Worm (Caenorhabditis elegans) whole organism, mixed stage, embryonic: ENCODE data around the gene Y39A1A.2.

ENCODE experiments used
- M03D4.4 ChIP-seq: sonication (generic microtip); optimal IDR thresholded peaks from 2 replicates; lab custom pipeline; 2017; ENCODE audit warnings: mild to moderate bottlenecking, missing genetic modification characterization, missing compliant biosample characterization
- bed-3 ChIP-seq: fragments of 200-800 bp; sonication (Bioruptor generic); optimal IDR thresholded peaks from 3 replicates; lab custom pipeline; 2018; ENCODE audit warnings: mild to moderate bottlenecking, missing genetic modification characterization, moderate library complexity, missing compliant biosample characterization
- blmp-1 ChIP-seq: fragments of 150-350 bp; optimal IDR thresholded peaks from 2 replicates; lab custom pipeline; 2014; ENCODE audit warnings: missing biosample characterization, missing genetic modification characterization
- ceh-39 ChIP-seq: fragments of 150-350 bp; optimal IDR thresholded peaks from 2 replicates; lab custom pipeline; 2014; ENCODE audit warnings: missing biosample characterization, missing genetic modification characterization
- ceh-43 ChIP-seq: fragments of 200-800 bp; sonication (Bioruptor generic); optimal IDR thresholded peaks from 2 replicates; lab custom pipeline; 2018; ENCODE audit warnings: mild to moderate bottlenecking, missing genetic modification characterization, moderate library complexity, missing compliant biosample characterization
- ceh-83 ChIP-seq: fragments of 200-800 bp; sonication (Bioruptor generic); optimal IDR thresholded peaks from 2 replicates; lab custom pipeline; 2018; ENCODE audit warnings: mild to moderate bottlenecking, missing genetic modification characterization, missing compliant biosample characterization
- ces-1 ChIP-seq: fragments of 150-350 bp; optimal IDR thresholded peaks from 2 replicates; lab custom pipeline; 2014; ENCODE audit warnings: missing biosample characterization, missing genetic modification reagents, missing genetic modification characterization
- cnd-1 ChIP-seq: fragments of 200-800 bp; sonication (Bioruptor generic); optimal IDR thresholded peaks from 2 replicates; lab custom pipeline; 2018; ENCODE audit warnings: mild to moderate bottlenecking, missing genetic modification characterization, missing compliant biosample characterization
- drap-1 ChIP-seq: fragments of 200-800 bp; sonication (Bioruptor generic); optimal IDR thresholded peaks from 3 replicates; lab custom pipeline; 2018; ENCODE audit warnings: mild to moderate bottlenecking, missing genetic modification characterization, missing compliant biosample characterization
- elt-1 ChIP-seq: sonication (generic microtip); optimal IDR thresholded peaks from 2 replicates; lab custom pipeline; 2017; ENCODE audit warnings: missing genetic modification characterization, mild to moderate bottlenecking, missing compliant biosample characterization, antibody characterized with exemption, moderate library complexity, borderline replicate concordance; ENCODE audit not compliant: insufficient read depth
- elt-3 ChIP-seq: fragments of 150-350 bp; optimal IDR thresholded peaks from 2 replicates; lab custom pipeline; 2014; ENCODE audit warnings: missing biosample characterization, missing genetic modification characterization
- flh-1 ChIP-seq: fragments of 200-800 bp; sonication (Bioruptor generic); optimal IDR thresholded peaks from 2 replicates; lab custom pipeline; 2018; ENCODE audit warnings: mild to moderate bottlenecking, missing genetic modification characterization, moderate library complexity, missing compliant biosample characterization
- ham-2 ChIP-seq: fragments of 200-800 bp; sonication (Bioruptor generic); optimal IDR thresholded peaks from 2 replicates; lab custom pipeline; 2018; ENCODE audit warnings: mild to moderate bottlenecking, missing genetic modification characterization, missing compliant biosample characterization
- hlh-1 ChIP-seq: fragments of 150-350 bp; optimal IDR thresholded peaks from 2 replicates; lab custom pipeline; 2014; ENCODE audit warnings: missing biosample characterization, missing genetic modification reagents, missing genetic modification characterization
- lin-13 ChIP-seq: fragments of 150-350 bp; optimal IDR thresholded peaks from 2 replicates; lab custom pipeline; 2014; ENCODE audit warnings: missing biosample characterization, missing genetic modification characterization
- lin-32 ChIP-seq: fragments of 200-800 bp; sonication (Bioruptor generic); optimal IDR thresholded peaks from 2 replicates; lab custom pipeline; 2018; ENCODE audit warnings: mild to moderate bottlenecking, missing genetic modification characterization, missing compliant biosample characterization
- lsy-2 ChIP-seq: fragments of 150-350 bp; optimal IDR thresholded peaks from 2 replicates; lab custom pipeline; 2014; ENCODE audit warnings: missing biosample characterization, missing genetic modification characterization
- mab-5 ChIP-seq: fragments of 150-350 bp; optimal IDR thresholded peaks from 2 replicates; lab custom pipeline; 2014; ENCODE audit warnings: missing biosample characterization, missing genetic modification characterization
- mep-1 ChIP-seq: fragments of 150-350 bp; optimal IDR thresholded peaks from 2 replicates; lab custom pipeline; 2017; ENCODE audit warnings: missing biosample characterization, missing genetic modification reagents, missing genetic modification characterization, inconsistent platforms
- mls-2 ChIP-seq: sonication (generic microtip); optimal IDR thresholded peaks from 2 replicates; lab custom pipeline; 2016; ENCODE audit warnings: mild to moderate bottlenecking, missing genetic modification characterization, moderate library complexity, missing compliant biosample characterization
- nhr-12 ChIP-seq: fragments of 150-350 bp; optimal IDR thresholded peaks from 2 replicates; lab custom pipeline; 2014; ENCODE audit warnings: missing biosample characterization, missing genetic modification characterization
- nhr-2 ChIP-seq: fragments of 150-350 bp; optimal IDR thresholded peaks from 2 replicates; lab custom pipeline; 2014; ENCODE audit warnings: missing biosample characterization, missing genetic modification characterization
- nhr-237 ChIP-seq: fragments of 150-350 bp; optimal IDR thresholded peaks from 2 replicates; lab custom pipeline; 2014; ENCODE audit warnings: missing biosample characterization, missing genetic modification characterization
- nhr-28 ChIP-seq: fragments of 150-350 bp; optimal IDR thresholded peaks from 2 replicates; lab custom pipeline; 2014; ENCODE audit warnings: missing biosample characterization, missing genetic modification characterization
- nhr-76 ChIP-seq: sonication (generic microtip); optimal IDR thresholded peaks from 2 replicates; lab custom pipeline; 2017; ENCODE audit warnings: missing biosample characterization, missing genetic modification characterization
- pha-4 ChIP-seq: fragments of 150-350 bp; optimal IDR thresholded peaks from 2 replicates; lab custom pipeline; 2018; ENCODE audit warnings: missing biosample characterization, missing genetic modification reagents, missing genetic modification characterization
- sem-2 ChIP-seq: fragments of 200-800 bp; sonication (Bioruptor generic); optimal IDR thresholded peaks from 2 replicates; lab custom pipeline; 2018; ENCODE audit warnings: mild to moderate bottlenecking, missing genetic modification characterization, missing compliant biosample characterization
- snpc-4 ChIP-seq: fragments of 150-350 bp; optimal IDR thresholded peaks from 2 replicates; lab custom pipeline; 2014; ENCODE audit warnings: missing biosample characterization, missing genetic modification characterization
- sptf-1 ChIP-seq: sonication (generic microtip); optimal IDR thresholded peaks from 2 replicates; lab custom pipeline; 2017; ENCODE audit warnings: mild to moderate bottlenecking, missing genetic modification characterization, moderate library complexity, missing compliant biosample characterization
- tbx-8 ChIP-seq: fragments of 200-800 bp; sonication (Bioruptor generic); optimal IDR thresholded peaks from 2 replicates; lab custom pipeline; 2018; ENCODE audit warnings: mild to moderate bottlenecking, missing genetic modification characterization, moderate library complexity, missing compliant biosample characterization
- unc-120 ChIP-seq: sonication (generic microtip); optimal IDR thresholded peaks from 2 replicates; lab custom pipeline; 2017; ENCODE audit warnings: missing genetic modification characterization, missing compliant biosample characterization; ENCODE audit not compliant: poor library complexity, severe bottlenecking
- unc-39 ChIP-seq: fragments of 150-350 bp; optimal IDR thresholded peaks from 2 replicates; lab custom pipeline; 2014; ENCODE audit warnings: missing biosample characterization, missing genetic modification characterization
- unc-62 ChIP-seq: fragments of 150-350 bp; optimal IDR thresholded peaks from 2 replicates; lab custom pipeline; 2014; ENCODE audit warnings: missing biosample characterization, missing genetic modification reagents, missing genetic modification characterization
- zip-8 ChIP-seq: fragments of 150-350 bp; optimal IDR thresholded peaks from 2 replicates; lab custom pipeline; 2014; ENCODE audit warnings: missing biosample characterization, missing genetic modification characterization
- ztf-11 ChIP-seq: fragments of 150-350 bp; optimal IDR thresholded peaks from 2 replicates; lab custom pipeline; 2014; ENCODE audit warnings: missing biosample characterization, missing genetic modification characterization

Y39A1A.2 gene

ce11 chrIII:10631870-10632509 is 28.6 kb upstream of the Y39A1A.2 start:
- TF ChIP-seq unc-62, result no peak

- no peak for TF ChIP-seq unc-120 (tag; lab: Kevin White, UChicago)
These were observed 26.4 kb upstream of the Y39A1A.2 start for ce11 chrIII:10629795-10630194.

- TF ChIP-seq ztf-11 (tag; lab: Kevin White, UChicago) (no peak), mab-5 (no peak), lin-13 (tag; lab: Kevin White, UChicago) (no peak), elt-3 (tag; lab: Kevin White, UChicago) (no peak), pha-4 (tag; lab: Kevin White, UChicago) (no peak)
These were observed 25.7 kb upstream of the Y39A1A.2 start, which contains the start of gene swt-4 for ce11 chrIII:10629043-10629442. Gene swt-4, minus strand, starts transcription at chrIII:10629143.

ce11 chrIII:10628360-10628759 is 25.0 kb upstream of the Y39A1A.2 start:
- TF ChIP-seq lin-32 (no peak), drap-1 (no peak), nhr-28 (tag; lab: Kevin White, UChicago) (no peak), ces-1 (GFP tag; lab: Kevin White, UChicago) (peak; percentile 39), nhr-12 (tag; lab: Kevin White, UChicago) (no peak), hlh-1 (tag; lab: Kevin White, UChicago) (peak; percentile 14), bed-3 (GFP tag; lab: Kevin White, UChicago) (no peak), ceh-43 (GFP tag; lab: Kevin White, UChicago) (no peak), cnd-1 (no peak)

- peak; percentile 90 for TF ChIP-seq sptf-1 (tag; lab: Kevin White, UChicago)
- TF ChIP-seq sem-2 (GFP tag; lab: Kevin White, UChicago), result peak; percentile 80
- TF ChIP-seq elt-1 (tag; lab: Kevin White, UChicago), result no peak
- TF ChIP-seq mab-5, result no peak
- TF ChIP-seq bed-3 (GFP tag; lab: Kevin White, UChicago), result peak; percentile 50
- peak; percentile 54 for TF ChIP-seq ham-2
- TF ChIP-seq ces-1 (GFP tag; lab: Kevin White, UChicago), result no peak
- peak; percentile 81 for TF ChIP-seq drap-1
- TF ChIP-seq cnd-1, result peak; percentile 82
- TF ChIP-seq blmp-1 (tag; lab: Kevin White, UChicago), result no peak
- peak; percentile 35 for TF ChIP-seq lin-13 (tag; lab: Kevin White, UChicago)
- TF ChIP-seq snpc-4 (tag; lab: Kevin White, UChicago), result no peak
- peak; percentile 60 for TF ChIP-seq ceh-43 (GFP tag; lab: Kevin White, UChicago)
- no peak for TF ChIP-seq nhr-2 (tag; lab: Kevin White, UChicago)
- TF ChIP-seq nhr-28 (tag; lab: Kevin White, UChicago), result no peak
- TF ChIP-seq pha-4 (tag; lab: Kevin White, UChicago), result peak; percentile 18
- TF ChIP-seq elt-3 (tag; lab: Kevin White, UChicago), result no peak
- no peak for TF ChIP-seq nhr-12 (tag; lab: Kevin White, UChicago)
- peak; percentile 72 for TF ChIP-seq lin-32
- peak; percentile 74 for TF ChIP-seq ceh-83 (GFP tag; lab: Kevin White, UChicago)
- TF ChIP-seq mls-2, result peak; percentile 87
- TF ChIP-seq mep-1 (tag; lab: Kevin White, UChicago), result no peak
- no peak for TF ChIP-seq ceh-39 (tag; lab: Kevin White, UChicago)
- no peak for TF ChIP-seq nhr-237 (tag; lab: Kevin White, UChicago)
- TF ChIP-seq unc-62, result no peak
- TF ChIP-seq flh-1 (GFP tag; lab: Kevin White, UChicago), result peak; percentile 33
- peak; percentile 41 for TF ChIP-seq ztf-11 (tag; lab: Kevin White, UChicago)
- no peak for TF ChIP-seq nhr-76 (tag; lab: Kevin White, UChicago)
- TF ChIP-seq unc-120 (tag; lab: Kevin White, UChicago), result peak; percentile 53
- no peak for TF ChIP-seq unc-39 (tag; lab: Kevin White, UChicago)
- TF ChIP-seq zip-8 (tag; lab: Kevin White, UChicago), result no peak
- peak; percentile 86 for TF ChIP-seq M03D4.4 (tag; lab: Kevin White, UChicago)
- peak; percentile 49 for TF ChIP-seq tbx-8 (GFP tag; lab: Kevin White, UChicago)
- TF ChIP-seq lsy-2, result no peak
- peak; percentile 38 for TF ChIP-seq hlh-1 (tag; lab: Kevin White, UChicago)
These were observed 21.2 kb upstream of the Y39A1A.2 start for ce11 chrIII:10624564-10624963.
